Worm (Caenorhabditis elegans) whole organism, young adult: ENCODE results near the gene C30H6.12.

Experiments
- B0035.1 ChIP-seq: sonication (generic microtip); optimal IDR thresholded peaks from 2 replicates; lab custom pipeline; 2016; ENCODE audit warnings: missing genetic modification characterization, mild to moderate bottlenecking, missing compliant biosample characterization, missing genotype, missing genetic modification reagents
- C17E4.6 ChIP-seq: fragments of 200-800 bp; sonication (Bioruptor generic); IDR thresholded peaks from 2 replicates; pipeline ENCODE4 v1.3.6; 2022; ENCODE audit warnings: missing genetic modification reagents, missing genetic modification characterization, missing compliant biosample characterization
- D2030.7 ChIP-seq: fragments of 200-800 bp; sonication (Bioruptor generic); IDR thresholded peaks from 2 replicates; pipeline ENCODE4 v1.3.6; 2022; ENCODE audit warnings: missing genetic modification reagents, missing genetic modification characterization, missing compliant biosample characterization
- F22D6.2 ChIP-seq: sonication (generic microtip); optimal IDR thresholded peaks from 2 replicates; lab custom pipeline; 2016; ENCODE audit warnings: mild to moderate bottlenecking, missing genetic modification characterization, missing compliant biosample characterization
- F23B12.7 ChIP-seq: sonication (generic microtip); optimal IDR thresholded peaks from 2 replicates; lab custom pipeline; 2017; ENCODE audit warnings: missing genetic modification characterization, mild to moderate bottlenecking, missing compliant biosample characterization, antibody characterized with exemption, moderate library complexity; ENCODE audit not compliant: insufficient read depth
- F49E8.2 ChIP-seq: sonication (generic microtip); optimal IDR thresholded peaks from 3 replicates; lab custom pipeline; 2017; ENCODE audit warnings: missing genetic modification characterization, mild to moderate bottlenecking, missing compliant biosample characterization, antibody characterized with exemption, moderate library complexity; ENCODE audit not compliant: insufficient read depth
- F57A8.1 ChIP-seq: fragments of 200-800 bp; sonication (Bioruptor generic); optimal IDR thresholded peaks from 2 replicates; lab custom pipeline; 2018; ENCODE audit warnings: mild to moderate bottlenecking, missing genetic modification characterization, moderate library complexity, missing compliant biosample characterization
- K12H6.12 ChIP-seq: fragments of 200-800 bp; sonication (Bioruptor generic); optimal IDR thresholded peaks from 2 replicates; lab custom pipeline; 2018; ENCODE audit warnings: mild to moderate bottlenecking, missing genetic modification characterization, missing compliant biosample characterization
- Y53G8AR.9 ChIP-seq: fragments of 200-800 bp; sonication (Bioruptor generic); conservative IDR thresholded peaks from 2 replicates; pipeline ENCODE4 v1.3.6; 2022; ENCODE audit warnings: missing genetic modification reagents, missing genetic modification characterization, missing compliant biosample characterization
- Y56A3A.18 ChIP-seq: fragments of 200-800 bp; sonication (Bioruptor generic); IDR thresholded peaks from 2 replicates; pipeline ENCODE4 v1.3.6; 2022; ENCODE audit warnings: missing genetic modification reagents, missing genetic modification characterization, missing compliant biosample characterization
- aptf-3 ChIP-seq: fragments of 200-800 bp; sonication (Bioruptor generic); IDR thresholded peaks from 2 replicates; pipeline ENCODE4 v1.3.6; 2022; ENCODE audit warnings: missing genetic modification characterization, missing compliant biosample characterization
- bed-1 ChIP-seq: fragments of 200-800 bp; sonication (Bioruptor generic); IDR thresholded peaks from 2 replicates; pipeline ENCODE4 v1.3.6; 2022; ENCODE audit warnings: missing genetic modification reagents, missing genetic modification characterization, missing compliant biosample characterization
- bed-2 ChIP-seq: fragments of 200-800 bp; sonication (Bioruptor generic); IDR thresholded peaks from 2 replicates; pipeline ENCODE4 v1.3.6; 2022; ENCODE audit warnings: missing genetic modification reagents, missing genetic modification characterization, missing compliant biosample characterization
- ccch-3 ChIP-seq: fragments of 200-800 bp; sonication (Bioruptor generic); optimal IDR thresholded peaks from 2 replicates; lab custom pipeline; 2018; ENCODE audit warnings: mild to moderate bottlenecking, missing genetic modification characterization, missing compliant biosample characterization
- ceh-100 ChIP-seq: fragments of 200-800 bp; sonication (Bioruptor generic); IDR thresholded peaks from 2 replicates; pipeline ENCODE4 v1.3.6; 2022; ENCODE audit warnings: missing genetic modification reagents, missing genetic modification characterization, missing compliant biosample characterization
- die-1 ChIP-seq: sonication (generic microtip); optimal IDR thresholded peaks from 2 replicates; lab custom pipeline; 2016; ENCODE audit warnings: missing genotype, mild to moderate bottlenecking, missing genetic modification characterization, missing compliant biosample characterization
- efl-1 ChIP-seq: fragments of 150-350 bp; optimal IDR thresholded peaks from 2 replicates; lab custom pipeline; 2014; ENCODE audit warnings: missing biosample characterization, missing genetic modification reagents, missing genetic modification characterization
- egl-18 ChIP-seq: fragments of 200-800 bp; sonication (Bioruptor generic); IDR thresholded peaks from 2 replicates; pipeline ENCODE4 v1.3.6; 2022; ENCODE audit warnings: missing genetic modification reagents, missing genetic modification characterization, missing compliant biosample characterization
- hlh-12 ChIP-seq: sonication (generic microtip); optimal IDR thresholded peaks from 2 replicates; lab custom pipeline; 2016; ENCODE audit warnings: missing genetic modification characterization, missing compliant biosample characterization
- hmg-20 ChIP-seq: fragments of 200-800 bp; sonication (Bioruptor generic); IDR thresholded peaks from 2 replicates; pipeline ENCODE4 v1.3.6; 2022; ENCODE audit warnings: missing genetic modification reagents, missing genetic modification characterization, missing compliant biosample characterization
- let-526 ChIP-seq: fragments of 200-800 bp; sonication (Bioruptor generic); IDR thresholded peaks from 2 replicates; pipeline ENCODE4 v1.3.6; 2022; ENCODE audit warnings: missing genetic modification reagents, missing genetic modification characterization, missing compliant biosample characterization
- lin-54 ChIP-seq: fragments of 200-800 bp; sonication (Bioruptor generic); optimal IDR thresholded peaks from 2 replicates; lab custom pipeline; 2018; ENCODE audit warnings: mild to moderate bottlenecking, missing genetic modification characterization, missing compliant biosample characterization
- madf-10 ChIP-seq: sonication (generic microtip); optimal IDR thresholded peaks from 2 replicates; lab custom pipeline; 2016; ENCODE audit warnings: mild to moderate bottlenecking, missing genetic modification characterization, missing compliant biosample characterization
- madf-3 ChIP-seq: fragments of 200-800 bp; sonication (Bioruptor generic); IDR thresholded peaks from 2 replicates; pipeline ENCODE4 v1.3.6; 2022; ENCODE audit warnings: missing genetic modification reagents, missing genetic modification characterization, missing compliant biosample characterization
- madf-6 ChIP-seq: fragments of 200-800 bp; sonication (Bioruptor generic); IDR thresholded peaks from 2 replicates; pipeline ENCODE4 v1.3.6; 2022; ENCODE audit warnings: missing genetic modification reagents, missing genetic modification characterization, missing compliant biosample characterization
- nfya-1 ChIP-seq: sonication (generic microtip); optimal IDR thresholded peaks from 2 replicates; lab custom pipeline; 2017; ENCODE audit warnings: antibody characterized with exemption, missing compliant biosample characterization, missing genetic modification characterization, borderline replicate concordance; ENCODE audit not compliant: insufficient read depth
- nhr-90 ChIP-seq: sonication (generic microtip); optimal IDR thresholded peaks from 2 replicates; lab custom pipeline; 2016; ENCODE audit warnings: missing genotype, mild to moderate bottlenecking, missing genetic modification characterization, missing compliant biosample characterization
- rcor-1 ChIP-seq: fragments of 200-800 bp; sonication (Bioruptor generic); IDR thresholded peaks from 2 replicates; pipeline ENCODE4 v1.3.6; 2022; ENCODE audit warnings: missing genetic modification reagents, missing genetic modification characterization, missing compliant biosample characterization
- snpc-1.3 ChIP-seq: sonication (generic microtip); optimal IDR thresholded peaks from 2 replicates; lab custom pipeline; 2017; ENCODE audit warnings: missing genetic modification characterization, mild to moderate bottlenecking, missing compliant biosample characterization, antibody characterized with exemption, moderate library complexity, missing genotype, missing genetic modification reagents; ENCODE audit not compliant: insufficient read depth
- snpc-3.4 ChIP-seq: sonication (generic microtip); optimal IDR thresholded peaks from 2 replicates; lab custom pipeline; 2017; ENCODE audit warnings: missing genetic modification characterization, mild to moderate bottlenecking, missing compliant biosample characterization, antibody characterized with exemption, moderate library complexity, missing genotype, missing genetic modification reagents
- sptf-2 ChIP-seq: fragments of 200-800 bp; sonication (Bioruptor generic); optimal IDR thresholded peaks from 2 replicates; lab custom pipeline; 2018; ENCODE audit warnings: mild to moderate bottlenecking, missing genetic modification characterization, missing compliant biosample characterization
- xnd-1 ChIP-seq: sonication (generic microtip); optimal IDR thresholded peaks from 2 replicates; lab custom pipeline; 2016; ENCODE audit warnings: missing genotype, missing genetic modification reagents, missing genetic modification characterization, missing compliant biosample characterization
- zfh-2 ChIP-seq: fragments of 200-800 bp; sonication (Bioruptor generic); conservative IDR thresholded peaks from 2 replicates; pipeline ENCODE4 v1.3.6; 2022; ENCODE audit warnings: missing genetic modification reagents, missing genetic modification characterization, missing compliant biosample characterization
- ztf-18 ChIP-seq: sonication (generic microtip); optimal IDR thresholded peaks from 2 replicates; lab custom pipeline; 2016; ENCODE audit warnings: missing genotype, mild to moderate bottlenecking, missing genetic modification characterization, missing compliant biosample characterization
- ztf-26 ChIP-seq: sonication (generic microtip); optimal IDR thresholded peaks from 2 replicates; lab custom pipeline; 2017; ENCODE audit warnings: missing genetic modification characterization, missing compliant biosample characterization

C30H6.12 gene

DNA sequence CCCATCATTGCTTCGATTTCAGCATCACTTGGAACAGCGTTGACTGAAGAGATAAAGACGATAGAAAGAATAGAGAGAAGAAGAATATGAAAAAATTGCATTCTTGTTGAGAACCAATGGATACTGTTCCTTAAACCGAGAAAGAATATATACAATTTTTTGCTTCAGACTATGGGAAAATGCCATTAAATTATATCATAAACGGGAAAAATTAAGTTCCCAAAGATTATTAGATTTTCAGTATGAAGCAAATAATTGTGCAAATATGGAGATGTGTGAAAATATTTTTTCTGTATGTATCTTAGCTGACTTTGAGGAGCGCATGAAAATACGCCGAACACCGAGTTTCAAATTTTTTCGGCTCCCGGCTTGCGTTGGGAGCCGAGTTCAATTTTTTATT is 24.3 kb downstream of the C30H6.12 start, which contains the start of gene T02D1.9:
Gene T02D1.9 (minus strand): TSS at position 101 of the 400 bp plus-strand sequence.
- no peak for TF ChIP-seq K12H6.12 (tag; lab: Kevin White, UChicago)
- no peak for TF ChIP-seq Y56A3A.18 (GFP tag; lab: Robert Waterston, UW)
- TF ChIP-seq xnd-1 (tag; lab: Kevin White, UChicago), result no peak
- no peak for TF ChIP-seq Y53G8AR.9
- no peak for TF ChIP-seq rcor-1 (GFP tag; lab: Robert Waterston, UW)
- no peak for TF ChIP-seq C17E4.6
- no peak for TF ChIP-seq F49E8.2 (tag; lab: Kevin White, UChicago)
- TF ChIP-seq bed-2, result no peak
- no peak for TF ChIP-seq let-526 (GFP tag; lab: Robert Waterston, UW)
- TF ChIP-seq bed-1 (GFP tag; lab: Robert Waterston, UW), result no peak
- TF ChIP-seq snpc-3.4, result no peak
- TF ChIP-seq nfya-1 (tag; lab: Kevin White, UChicago), result no peak
- TF ChIP-seq madf-6 (GFP tag; lab: Robert Waterston, UW), result no peak
- TF ChIP-seq egl-18, result no peak
- TF ChIP-seq madf-3 (GFP tag; lab: Robert Waterston, UW), result no peak
- no peak for TF ChIP-seq zfh-2 (GFP tag; lab: Robert Waterston, UW)
- TF ChIP-seq snpc-1.3 (tag; lab: Kevin White, UChicago), result no peak
- TF ChIP-seq die-1 (tag; lab: Kevin White, UChicago), result no peak
- TF ChIP-seq, all 124 proteins: peak for 0

DNA sequence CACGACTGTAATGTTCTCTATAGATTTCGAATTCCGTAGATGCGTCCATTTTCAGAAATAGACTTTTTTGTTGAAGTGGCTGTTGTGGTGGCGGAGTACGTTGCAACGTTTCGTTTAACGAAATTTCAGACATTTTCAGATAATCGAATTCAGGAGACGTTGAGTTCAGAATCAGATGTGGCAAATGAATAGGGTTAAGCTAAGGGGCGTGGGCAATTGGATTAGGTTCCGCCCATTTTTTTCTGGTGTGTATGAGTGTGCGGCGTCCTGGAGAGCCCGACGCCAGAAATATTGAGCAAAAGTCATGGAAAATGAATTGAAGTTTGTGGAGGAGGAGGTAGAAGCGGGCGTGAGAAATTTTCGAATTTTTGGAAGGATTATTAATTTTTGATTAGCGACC is 30.2 kb downstream of the C30H6.12 start:
- TF ChIP-seq B0035.1 (tag; lab: Kevin White, UChicago) (no peak), bed-2 (no peak), nhr-90 (no peak), madf-10 (tag; lab: Kevin White, UChicago) (no peak), lin-54 (no peak), F57A8.1 (GFP tag; lab: Kevin White, UChicago) (no peak)

DNA sequence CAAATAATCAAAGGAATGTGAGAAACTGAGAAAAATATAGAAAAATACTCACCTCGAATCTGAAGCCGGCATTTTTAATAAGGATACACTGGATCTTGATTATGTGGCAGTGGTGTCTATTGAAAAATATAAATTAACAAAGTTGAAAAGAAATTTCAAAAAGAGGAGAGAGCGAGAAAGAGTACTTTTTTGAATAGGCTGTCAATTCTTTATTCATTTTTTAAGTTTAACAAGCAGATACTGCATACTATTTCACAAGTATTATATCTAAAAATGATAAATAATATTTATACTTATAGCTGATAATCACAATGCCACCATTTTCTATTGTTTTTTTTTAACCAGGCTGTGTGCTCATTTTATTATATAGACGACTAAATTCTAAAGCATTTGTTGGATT is 34.6 kb downstream of the C30H6.12 start, which contains the start of gene npr-26:
Gene npr-26 (minus strand): TSS at position 101 of the 400 bp plus-strand sequence.
- no peak for TF ChIP-seq efl-1

- TF ChIP-seq hlh-12 (tag; lab: Kevin White, UChicago), result no peak
- TF ChIP-seq Y56A3A.18 (GFP tag; lab: Robert Waterston, UW), result no peak
- no peak for TF ChIP-seq F23B12.7 (tag; lab: Kevin White, UChicago)
- no peak for TF ChIP-seq K12H6.12 (tag; lab: Kevin White, UChicago)
- TF ChIP-seq aptf-3 (GFP tag; lab: Robert Waterston, UW), result no peak
- TF ChIP-seq C17E4.6, result no peak
- no peak for TF ChIP-seq F22D6.2
- TF ChIP-seq ccch-3 (GFP tag; lab: Kevin White, UChicago), result no peak
- TF ChIP-seq ztf-26, result no peak
- TF ChIP-seq sptf-2 (GFP tag; lab: Kevin White, UChicago), result no peak
- TF ChIP-seq ceh-100, result no peak
- TF ChIP-seq ztf-18 (tag; lab: Kevin White, UChicago), result no peak
- no peak for TF ChIP-seq hmg-20 (GFP tag; lab: Robert Waterston, UW)
- TF ChIP-seq bed-2, result no peak
- no peak for TF ChIP-seq D2030.7 (GFP tag; lab: Robert Waterston, UW)
These were observed 43.8 kb downstream of the C30H6.12 start for ce11 chrIV:17426970-17427369.
